Fruit fly (Drosophila melanogaster): ENCODE results near the gene CG9701.

The CG9701 gene

dm6 chr3L:16748343-16748742, 15.0 kb downstream of the CG9701 start (continued):
- TF ChIP-seq CG2116 (GFP tag; optimal IDR thresholded peaks at IDR 0.05) (no peak), ken (GFP tag; IDR thresholded peaks at IDR 0.05) (no peak), Awh (GFP tag; IDR thresholded peaks at IDR 0.05) (no peak), vfl (GFP tag; optimal IDR thresholded peaks at IDR 0.05) (no peak), CG14441 (GFP tag; IDR thresholded peaks at IDR 0.05) (no peak), CG6813 (GFP tag; optimal IDR thresholded peaks at IDR 0.05) (no peak), fd3F (GFP tag; optimal IDR thresholded peaks at IDR 0.05) (no peak), bowl (GFP tag; IDR thresholded peaks at IDR 0.05) (no peak), CG7786 (GFP tag; optimal IDR thresholded peaks at IDR 0.05) (no peak), CG10979 (tag; optimal IDR thresholded peaks at IDR 0.05) (peak; percentile 18), nerfin-1 (tag; optimal IDR thresholded peaks at IDR 0.05) (no peak), CG18262 (tag; optimal IDR thresholded peaks at IDR 0.05) (peak; percentile 12), CG17912 (GFP tag; optimal IDR thresholded peaks at IDR 0.05) (no peak), chif (GFP tag; optimal IDR thresholded peaks at IDR 0.05) (no peak), gem (tag; optimal IDR thresholded peaks at IDR 0.05) (peak; percentile 27), ac (GFP tag; optimal IDR thresholded peaks at IDR 0.05) (no peak), yki (optimal IDR thresholded peaks at IDR 0.05) (no peak), sim (GFP tag; IDR thresholded peaks at IDR 0.05) (no peak), CG17385 (GFP tag; optimal IDR thresholded peaks at IDR 0.05) (no peak), YL-1 (GFP tag; optimal IDR thresholded peaks at IDR 0.05) (no peak), NFAT (GFP tag; IDR thresholded peaks at IDR 0.05) (no peak), CG4617 (GFP tag; optimal IDR thresholded peaks at IDR 0.05; ENCODE audit: borderline replicate concordance) (no peak), Bteb2 (GFP tag; optimal IDR thresholded peaks at IDR 0.05) (no peak), CG16779 (GFP tag; IDR thresholded peaks at IDR 0.05) (no peak), Pdp1 (GFP tag; optimal IDR thresholded peaks at IDR 0.05) (no peak), gce (GFP tag; IDR thresholded peaks at IDR 0.05) (no peak), bsh (GFP tag; optimal IDR thresholded peaks at IDR 0.05) (peak in 1 of 2 experiments; percentile 53), Dip3 (GFP tag; optimal IDR thresholded peaks at IDR 0.05) (no peak), seq (GFP tag; IDR thresholded peaks at IDR 0.05) (no peak), fd64A (GFP tag; optimal IDR thresholded peaks at IDR 0.05) (no peak), oc (tag; optimal IDR thresholded peaks at IDR 0.05) (no peak), CG2712 (tag; optimal IDR thresholded peaks at IDR 0.05) (peak; percentile 7), nerfin-2 (GFP tag; IDR thresholded peaks at IDR 0.05; ENCODE audit: partially characterized antibody) (no peak), Fer3 (tag; optimal IDR thresholded peaks at IDR 0.05) (no peak), CG10274 (GFP tag; optimal IDR thresholded peaks at IDR 0.05) (no peak), CG1792 (GFP tag; optimal IDR thresholded peaks at IDR 0.05) (no peak), CG34224 (GFP tag; IDR thresholded peaks at IDR 0.05; ENCODE audit: partially characterized antibody) (no peak), sug (tag; optimal IDR thresholded peaks at IDR 0.05) (no peak), CG33557 (GFP tag; optimal IDR thresholded peaks at IDR 0.05) (no peak), CG31441 (GFP tag; IDR thresholded peaks at IDR 0.05) (0 out of 2 replicates have a peak, but pooled peaks have one; percentile 25), Asciz (GFP tag; optimal IDR thresholded peaks at IDR 0.05) (no peak), HLHmδ (GFP tag; optimal IDR thresholded peaks at IDR 0.05) (no peak), phol (tag; optimal IDR thresholded peaks at IDR 0.05) (peak; percentile 2), CG7745 (tag; optimal IDR thresholded peaks at IDR 0.05) (no peak), lbe (GFP tag; optimal IDR thresholded peaks at IDR 0.05) (peak; percentile 2)
